Worm (Caenorhabditis elegans): Measurements from ENCODE around the gene C18G1.7.
A peak's percentile ranks its signal among the peaks of the same experiment; 100 is the strongest.

C18G1.7 gene

ce11 chrV:4742190-4742589 lies 3.2 kb upstream of the C18G1.7 start, which contains the start of gene ugt-61:
ugt-61 (plus strand) TSS chrV:4742422.
- TF ChIP-seq ceh-90 (tag; optimal IDR thresholded peaks at IDR 0.05) (no peak), elt-3 (tag; optimal IDR thresholded peaks at IDR 0.05) (peak in 1 of 6 experiments; percentile 9), blmp-1 (tag; optimal IDR thresholded peaks at IDR 0.05) (peak; percentile 33), nhr-77 (tag; optimal IDR thresholded peaks at IDR 0.05) (peak; percentile 29), dpl-1 (GFP tag; optimal IDR thresholded peaks at IDR 0.05) (peak in 1 of 3 experiments; percentile 2), ceh-63 (GFP tag; optimal IDR thresholded peaks at IDR 0.05) (no peak), fkh-4 (tag; optimal IDR thresholded peaks at IDR 0.05; ENCODE audit: borderline replicate concordance) (no peak), lin-14 (GFP tag; optimal IDR thresholded peaks at IDR 0.05) (peak; percentile 73), efl-1 (optimal IDR thresholded peaks at IDR 0.05) (peak in 1 of 2 experiments; percentile 10), efl-1 (GFP tag; optimal IDR thresholded peaks at IDR 0.05 in 1 of 2) (peak in 1 of 2 experiments; percentile 93), snu-23 (GFP tag; optimal IDR thresholded peaks at IDR 0.05) (peak; percentile 41), nhr-85 (tag) (peak; percentile 81), dsc-1 (tag; optimal IDR thresholded peaks at IDR 0.05) (no peak), nhr-90 (tag; optimal IDR thresholded peaks at IDR 0.05; ENCODE audit: poor library complexity) (peak; percentile 21), rnt-1 (tag; optimal IDR thresholded peaks at IDR 0.05) (peak; percentile 22), mep-1 (tag; optimal IDR thresholded peaks at IDR 0.05) (peak; percentile 13), nhr-20 (tag; optimal IDR thresholded peaks at IDR 0.05) (peak; percentile 61), lin-35 (GFP tag; optimal IDR thresholded peaks at IDR 0.05) (peak in 1 of 2 experiments; percentile 15)

ce11 chrV:4750294-4750693 lies 4.9 kb downstream of the C18G1.7 start, which contains the start of gene C18G1.6:
C18G1.6 (plus strand) TSS chrV:4750594.
- no peak for TF ChIP-seq lir-3 (tag; optimal IDR thresholded peaks at IDR 0.05; ENCODE audit: poor library complexity)

ce11 chrV:4754123-4754522 lies 8.8 kb downstream of the C18G1.7 start, which contains the start of gene hil-4:
hil-4 (plus strand) TSS chrV:4754313.
- TF ChIP-seq egl-13 (tag; optimal IDR thresholded peaks at IDR 0.05) = no peak
- TF ChIP-seq lin-15B (tag; optimal IDR thresholded peaks at IDR 0.05) = no peak
- no peak for TF ChIP-seq zag-1 (tag; optimal IDR thresholded peaks at IDR 0.05)
- peak in 1 of 3 experiments; percentile 18 for TF ChIP-seq dpl-1 (GFP tag; optimal IDR thresholded peaks at IDR 0.05)
- TF ChIP-seq nhr-85 (tag) = no peak
- no peak for TF ChIP-seq nhr-71 (tag; optimal IDR thresholded peaks at IDR 0.05)
- TF ChIP-seq tlp-1 (tag; optimal IDR thresholded peaks at IDR 0.05) = no peak
- no peak for TF ChIP-seq ceh-63 (GFP tag; optimal IDR thresholded peaks at IDR 0.05)
- no peak for TF ChIP-seq ceh-90 (tag; optimal IDR thresholded peaks at IDR 0.05)
- TF ChIP-seq pqm-1 (tag; optimal IDR thresholded peaks at IDR 0.05) = no peak
- TF ChIP-seq lin-39 (tag; optimal IDR thresholded peaks at IDR 0.05) = no peak
- no peak for TF ChIP-seq lin-35 (GFP tag; optimal IDR thresholded peaks at IDR 0.05)
- TF ChIP-seq efl-1 (optimal IDR thresholded peaks at IDR 0.05) = peak in 1 of 2 experiments; percentile 21
- no peak for TF ChIP-seq efl-1 (GFP tag; optimal IDR thresholded peaks at IDR 0.05 in 1 of 2)
- no peak for TF ChIP-seq dsc-1 (tag; optimal IDR thresholded peaks at IDR 0.05)
- no peak for TF ChIP-seq nhr-76 (tag; optimal IDR thresholded peaks at IDR 0.05)

ce11 chrV:4754684-4755211 lies 9.4 kb downstream of the C18G1.7 start:
- TF ChIP-seq fkh-4 (tag; optimal IDR thresholded peaks at IDR 0.05; ENCODE audit: borderline replicate concordance) (no peak), nhr-77 (tag; optimal IDR thresholded peaks at IDR 0.05) (no peak), snpc-4 (tag; optimal IDR thresholded peaks at IDR 0.05) (no peak), tbx-2 (tag; optimal IDR thresholded peaks at IDR 0.05) (no peak)

ce11 chrV:4755308-4756029 lies 10.1 kb downstream of the C18G1.7 start, which contains the start of gene pgl-3:
pgl-3 (plus strand) TSS chrV:4755979.
- TF ChIP-seq efl-1 (optimal IDR thresholded peaks at IDR 0.05) = peak in 1 of 2 experiments; percentile 14
- TF ChIP-seq efl-1 (GFP tag; optimal IDR thresholded peaks at IDR 0.05 in 1 of 2) = no peak
- no peak for TF ChIP-seq C16A3.4 (tag; optimal IDR thresholded peaks at IDR 0.05)

Data from whole organism, L1 larva.